Fruit fly (Drosophila melanogaster) whole organism, embryonic: ENCODE data around the gene CG13896.
A peak's percentile ranks its signal among the peaks of the same experiment; 100 is the strongest.

Source experiments
- Atf6 ChIP-seq: fragments of 200-800 bp; sonication (Bioruptor generic); IDR thresholded peaks from 2 replicates; pipeline ENCODE4 v1.3.6; 2022; ENCODE audit warnings: missing biosample characterization, missing genetic modification characterization
- Bteb2 ChIP-seq: fragments of 200-800 bp; sonication (Bioruptor generic); optimal IDR thresholded peaks from 2 replicates; lab custom pipeline; 2016; ENCODE audit warnings: missing biosample characterization, missing genetic modification characterization
- CG10274 ChIP-seq: fragments of 200-800 bp; sonication (Bioruptor generic); optimal IDR thresholded peaks from 3 replicates; lab custom pipeline; 2017; ENCODE audit warnings: missing biosample characterization, mild to moderate bottlenecking, missing genetic modification characterization
- CG11504 ChIP-seq: fragments of 200-800 bp; sonication (Bioruptor generic); optimal IDR thresholded peaks from 3 replicates; lab custom pipeline; 2019; ENCODE audit warnings: missing biosample characterization, mild to moderate bottlenecking, missing genetic modification characterization, moderate library complexity
- CG14050 ChIP-seq: fragments of 200-800 bp; sonication (Bioruptor generic); IDR thresholded peaks from 3 replicates; pipeline ENCODE4 v1.3.6; 2022; ENCODE audit warnings: missing biosample characterization, missing genetic modification characterization
- CG14860 ChIP-seq: fragments of 200-800 bp; sonication (Bioruptor generic); IDR thresholded peaks from 3 replicates; pipeline ENCODE4 v1.3.6; 2022; ENCODE audit warnings: missing biosample characterization, missing genetic modification characterization; ENCODE audit not compliant: partially characterized antibody
- CG17359 ChIP-seq: fragments of 200-800 bp; sonication (Bioruptor generic); optimal IDR thresholded peaks from 3 replicates; lab custom pipeline; 2018; ENCODE audit warnings: missing biosample characterization, mild to moderate bottlenecking, missing genetic modification characterization, moderate library complexity
- CG17612 ChIP-seq: fragments of 200-800 bp; sonication (Bioruptor generic); IDR thresholded peaks from 2 replicates; pipeline ENCODE4 v1.3.6; 2022; ENCODE audit warnings: missing biosample characterization, missing genetic modification characterization
- CG18599 ChIP-seq: fragments of 200-800 bp; sonication (Bioruptor generic); optimal IDR thresholded peaks from 3 replicates; lab custom pipeline; 2017; ENCODE audit warnings: missing biosample characterization, missing genetic modification characterization, mild to moderate bottlenecking, moderate library complexity, missing genetic modification reagents
- CG2129 ChIP-seq: fragments of 200-800 bp; sonication (Bioruptor generic); IDR thresholded peaks from 2 replicates; pipeline ENCODE4 v1.3.6; 2022; ENCODE audit warnings: missing biosample characterization, missing genetic modification characterization; ENCODE audit not compliant: partially characterized antibody
- CG2678 ChIP-seq: fragments of 200-800 bp; sonication (Bioruptor generic); optimal IDR thresholded peaks from 3 replicates; lab custom pipeline; 2019; ENCODE audit warnings: missing biosample characterization, mild to moderate bottlenecking, missing genetic modification characterization, moderate library complexity
- CG30403 ChIP-seq: fragments of 200-800 bp; sonication (Bioruptor generic); optimal IDR thresholded peaks from 3 replicates; lab custom pipeline; 2016; ENCODE audit warnings: missing biosample characterization, missing genetic modification characterization
- CG31441 ChIP-seq: fragments of 200-800 bp; sonication (Bioruptor generic); IDR thresholded peaks from 2 replicates; pipeline ENCODE4 v1.3.6; 2022; ENCODE audit warnings: missing biosample characterization, missing genetic modification characterization
- CG34224 ChIP-seq: fragments of 200-800 bp; sonication (Bioruptor generic); IDR thresholded peaks from 3 replicates; pipeline ENCODE4 v1.3.6; 2022; ENCODE audit warnings: missing biosample characterization, missing genetic modification characterization; ENCODE audit not compliant: partially characterized antibody
- CG3838 ChIP-seq: fragments of 200-800 bp; sonication (Bioruptor generic); optimal IDR thresholded peaks from 3 replicates; lab custom pipeline; 2016; ENCODE audit warnings: missing biosample characterization, missing genetic modification characterization
- CG3995 ChIP-seq: fragments of 200-800 bp; sonication (Bioruptor generic); optimal IDR thresholded peaks from 3 replicates; lab custom pipeline; 2016; ENCODE audit warnings: missing biosample characterization, missing genetic modification characterization
- CG4404 ChIP-seq: fragments of 200-800 bp; sonication (Bioruptor generic); IDR thresholded peaks from 2 replicates; pipeline ENCODE4 v1.3.6; 2022; ENCODE audit warnings: missing biosample characterization, missing genetic modification characterization
- CG6689 ChIP-seq: fragments of 200-800 bp; sonication (Bioruptor generic); IDR thresholded peaks from 2 replicates; pipeline ENCODE4 v1.3.6; 2022; ENCODE audit warnings: missing biosample characterization, missing genetic modification characterization
- CG7987 ChIP-seq: fragments of 200-800 bp; sonication (Bioruptor generic); optimal IDR thresholded peaks from 2 replicates; lab custom pipeline; 2018; ENCODE audit warnings: missing biosample characterization, mild to moderate bottlenecking, missing genetic modification characterization, moderate library complexity
- CG9437 ChIP-seq: fragments of 200-800 bp; sonication (Bioruptor generic); optimal IDR thresholded peaks from 2 replicates; lab custom pipeline; 2018; ENCODE audit warnings: missing biosample characterization, mild to moderate bottlenecking, missing genetic modification characterization
- Doc3 ChIP-seq: fragments of 200-800 bp; sonication (Bioruptor generic); IDR thresholded peaks from 3 replicates; pipeline ENCODE4 v1.3.6; 2022; ENCODE audit warnings: missing biosample characterization, missing genetic modification characterization; ENCODE audit not compliant: partially characterized antibody
- Ets97D ChIP-seq: fragments of 200-800 bp; sonication (Bioruptor generic); optimal IDR thresholded peaks from 3 replicates; lab custom pipeline; 2016; ENCODE audit warnings: missing biosample characterization, missing genetic modification characterization
- H15 ChIP-seq: fragments of 200-800 bp; sonication (Bioruptor generic); IDR thresholded peaks from 3 replicates; pipeline ENCODE4 v1.3.6; 2022; ENCODE audit warnings: missing biosample characterization, missing genetic modification characterization
- HLH54F ChIP-seq: fragments of 200-800 bp; sonication (Bioruptor generic); optimal IDR thresholded peaks from 3 replicates; lab custom pipeline; 2016; ENCODE audit warnings: missing biosample characterization, missing genetic modification characterization
- Hmx ChIP-seq: fragments of 200-800 bp; sonication (Bioruptor generic); optimal IDR thresholded peaks from 2 replicates; lab custom pipeline; 2016; ENCODE audit warnings: missing biosample characterization, missing genetic modification characterization
- Hr3 ChIP-seq: fragments of 200-800 bp; sonication (Bioruptor generic); optimal IDR thresholded peaks from 3 replicates; lab custom pipeline; 2016; ENCODE audit warnings: missing biosample characterization, missing genetic modification characterization
- Hsf ChIP-seq: fragments of 200-800 bp; sonication (Bioruptor generic); optimal IDR thresholded peaks from 3 replicates; lab custom pipeline; 2016; ENCODE audit warnings: missing biosample characterization, missing genetic modification characterization
- Kr ChIP-seq: fragments of 200-800 bp; sonication (Bioruptor generic); optimal IDR thresholded peaks from 2 replicates; lab custom pipeline; 2017; ENCODE audit warnings: missing biosample characterization, mild to moderate bottlenecking, missing genetic modification characterization
- Nf-YB ChIP-seq: fragments of 200-800 bp; sonication (Bioruptor generic); optimal IDR thresholded peaks from 3 replicates; lab custom pipeline; 2019; ENCODE audit warnings: missing biosample characterization, mild to moderate bottlenecking, missing genetic modification characterization, moderate library complexity
- PHDP ChIP-seq: fragments of 200-800 bp; sonication (Bioruptor generic); optimal IDR thresholded peaks from 3 replicates; lab custom pipeline; 2018; ENCODE audit warnings: missing biosample characterization, mild to moderate bottlenecking, missing genetic modification characterization, moderate library complexity
- Ptx1 ChIP-seq: fragments of 200-800 bp; sonication (Bioruptor generic); IDR thresholded peaks from 2 replicates; pipeline ENCODE4 v1.3.6; 2022; ENCODE audit warnings: missing biosample characterization, missing genetic modification characterization
- Sry-β ChIP-seq: fragments of 200-800 bp; sonication (Bioruptor generic); optimal IDR thresholded peaks from 2 replicates; lab custom pipeline; 2018; ENCODE audit warnings: missing biosample characterization, mild to moderate bottlenecking, missing genetic modification characterization, moderate library complexity
- Sry-δ ChIP-seq: fragments of 200-800 bp; sonication (Bioruptor generic); optimal IDR thresholded peaks from 2 replicates; lab custom pipeline; 2016; ENCODE audit warnings: missing biosample characterization, missing genetic modification characterization
- Vsx1 ChIP-seq: fragments of 200-800 bp; sonication (Bioruptor generic); optimal IDR thresholded peaks from 2 replicates; lab custom pipeline; 2017; ENCODE audit warnings: missing biosample characterization, mild to moderate bottlenecking, missing genetic modification characterization, missing genetic modification reagents
- ara ChIP-seq: fragments of 200-800 bp; sonication (Bioruptor generic); IDR thresholded peaks from 2 replicates; pipeline ENCODE4 v1.3.6; 2022; ENCODE audit warnings: missing biosample characterization, missing genetic modification characterization
- bbx ChIP-seq: fragments of 200-800 bp; sonication (Bioruptor generic); IDR thresholded peaks from 2 replicates; pipeline ENCODE4 v1.3.6; 2022; ENCODE audit warnings: missing biosample characterization, missing genetic modification characterization; ENCODE audit not compliant: partially characterized antibody
- cato ChIP-seq: fragments of 200-800 bp; sonication (Bioruptor generic); optimal IDR thresholded peaks from 2 replicates; lab custom pipeline; 2016; ENCODE audit warnings: missing biosample characterization, missing genetic modification characterization, borderline replicate concordance
- chn ChIP-seq: fragments of 200-800 bp; sonication (Bioruptor generic); optimal IDR thresholded peaks from 2 replicates; lab custom pipeline; 2016; ENCODE audit warnings: missing biosample characterization, missing genetic modification characterization
- crc ChIP-seq: fragments of 200-800 bp; sonication (Bioruptor generic); optimal IDR thresholded peaks from 2 replicates; lab custom pipeline; 2016; ENCODE audit warnings: missing biosample characterization, missing genetic modification characterization
- dmrt11E ChIP-seq: fragments of 200-800 bp; sonication (Bioruptor generic); optimal IDR thresholded peaks from 3 replicates; lab custom pipeline; 2018; ENCODE audit warnings: missing biosample characterization, mild to moderate bottlenecking, missing genetic modification characterization, moderate library complexity
- fu2 ChIP-seq: fragments of 200-800 bp; sonication (Bioruptor generic); optimal IDR thresholded peaks from 2 replicates; lab custom pipeline; 2016; ENCODE audit warnings: missing biosample characterization, missing genetic modification characterization
- gcm ChIP-seq: fragments of 200-800 bp; sonication (Bioruptor generic); optimal IDR thresholded peaks from 2 replicates; lab custom pipeline; 2019; ENCODE audit warnings: missing biosample characterization, mild to moderate bottlenecking, missing genetic modification characterization, moderate library complexity
- lov ChIP-seq, 2 experiments: fragments of 200-800 bp in 1 of 2; fragments of >200 bp in 1 of 2; sonication (Bioruptor generic) in 1 of 2; IDR thresholded peaks in 1 of 2; optimal IDR thresholded peaks in 1 of 2; 2 replicates in 1 of 2; 3 replicates in 1 of 2; pipeline versions ENCODE4 v1.3.6 to Lab custom; 2017 to 2022; ENCODE audit warnings: missing biosample characterization in 1 of 2, missing genetic modification characterization in 1 of 2
- peb ChIP-seq: fragments of 200-800 bp; sonication (Bioruptor generic); IDR thresholded peaks from 2 replicates; pipeline ENCODE4 v1.3.6; 2022; ENCODE audit warnings: missing biosample characterization, missing genetic modification characterization
- sc ChIP-seq, 3 experiments: fragments of >200 bp in 2 of 3; fragments of 200-800 bp in 1 of 3; sonication (Bioruptor generic) in 1 of 3; optimal IDR thresholded peaks; 2 replicates in 2 of 3; 3 replicates in 1 of 3; lab custom pipeline; 2017; ENCODE audit warnings: mild to moderate bottlenecking in 1 of 3, missing biosample characterization in 1 of 3, missing genetic modification characterization in 1 of 3, missing genetic modification reagents in 1 of 3
- shn ChIP-seq: fragments of 200-800 bp; sonication (Bioruptor generic); optimal IDR thresholded peaks from 3 replicates; lab custom pipeline; 2016; ENCODE audit warnings: missing biosample characterization, missing genetic modification characterization
- stc ChIP-seq: fragments of 200-800 bp; sonication (Bioruptor generic); IDR thresholded peaks from 2 replicates; pipeline ENCODE4 v1.3.6; 2022; ENCODE audit warnings: missing biosample characterization, missing genetic modification characterization
- tap ChIP-seq: fragments of 200-800 bp; optimal IDR thresholded peaks from 3 replicates; lab custom pipeline; 2019; ENCODE audit warnings: missing biosample characterization, mild to moderate bottlenecking, missing genetic modification characterization, moderate library complexity
- tgo ChIP-seq: fragments of 200-800 bp; sonication (Bioruptor generic); IDR thresholded peaks from 3 replicates; pipeline ENCODE4 v1.3.6; 2022; ENCODE audit warnings: missing biosample characterization, missing genetic modification characterization

The CG13896 gene

dm6 chr3L:684749-685440 lies 26.8 kb downstream of the CG13896 start (continued):
- TF ChIP-seq CG14860 (GFP tag; lab: Robert Waterston, UW) (no peak), CG7987 (GFP tag; lab: Kevin White, UChicago) (no peak), tap (no peak), CG31441 (GFP tag; lab: Robert Waterston, UW) (no peak), PHDP (tag; lab: Kevin White, UChicago) (no peak), Nf-YB (no peak), tgo (GFP tag; lab: Robert Waterston, UW) (no peak), Kr (peak; percentile 43), CG10274 (GFP tag; lab: Kevin White, UChicago) (no peak), CG9437 (GFP tag; lab: Kevin White, UChicago) (no peak), CG17612 (no peak), CG6689 (GFP tag; lab: Robert Waterston, UW) (no peak), shn (GFP tag; lab: Kevin White, UChicago) (no peak), CG34224 (GFP tag; lab: Robert Waterston, UW) (no peak), dmrt11E (no peak), lov (optimal IDR thresholded peaks at IDR 0.05; lab: Kevin White, UChicago) (no peak), lov (GFP tag; IDR thresholded peaks at IDR 0.05; lab: Robert Waterston, UW) (no peak), CG17359 (tag; lab: Kevin White, UChicago) (no peak), CG4404 (GFP tag; lab: Robert Waterston, UW) (no peak), HLH54F (GFP tag; lab: Kevin White, UChicago) (no peak), H15 (GFP tag; lab: Robert Waterston, UW) (no peak), CG3995 (GFP tag; lab: Kevin White, UChicago) (no peak), Hsf (GFP tag; lab: Kevin White, UChicago) (peak; percentile 0), cato (no peak), peb (no peak), CG18599 (no peak), bbx (GFP tag; lab: Robert Waterston, UW) (no peak), chn (peak; percentile 19), Sry-β (GFP tag; lab: Kevin White, UChicago) (no peak), CG2129 (GFP tag; lab: Robert Waterston, UW) (no peak), Ets97D (GFP tag; lab: Kevin White, UChicago) (no peak), CG30403 (GFP tag; lab: Kevin White, UChicago) (no peak), CG11504 (peak; percentile 20), gcm (no peak), crc (GFP tag; lab: Kevin White, UChicago) (no peak), Hmx (GFP tag; lab: Kevin White, UChicago) (no peak), stc (GFP tag; lab: Robert Waterston, UW) (no peak), ara (no peak), CG14050 (GFP tag; lab: Robert Waterston, UW) (no peak), fu2 (GFP tag; lab: Kevin White, UChicago) (no peak), Vsx1 (GFP tag; lab: Kevin White, UChicago) (no peak), sc (optimal IDR thresholded peaks at IDR 0.05; lab: Kevin White, UChicago) (no peak), sc (GFP tag; optimal IDR thresholded peaks at IDR 0.05; lab: Kevin White, UChicago) (no peak), Hr3 (GFP tag; lab: Kevin White, UChicago) (no peak), Ptx1 (0 out of 2 replicates have a peak, but pooled peaks have one; percentile 9), Doc3 (GFP tag; lab: Robert Waterston, UW) (0 out of 3 replicates have a peak, but pooled peaks have one; percentile 38), CG2678 (tag; lab: Kevin White, UChicago) (peak; percentile 17), Atf6 (GFP tag; lab: Robert Waterston, UW) (no peak), Sry-δ (GFP tag; lab: Kevin White, UChicago) (no peak), Bteb2 (GFP tag; lab: Kevin White, UChicago) (no peak), CG3838 (GFP tag; lab: Kevin White, UChicago) (no peak)
